Worm (Caenorhabditis elegans): Measurements from ENCODE around the gene Y105C5A.9.

DNA sequence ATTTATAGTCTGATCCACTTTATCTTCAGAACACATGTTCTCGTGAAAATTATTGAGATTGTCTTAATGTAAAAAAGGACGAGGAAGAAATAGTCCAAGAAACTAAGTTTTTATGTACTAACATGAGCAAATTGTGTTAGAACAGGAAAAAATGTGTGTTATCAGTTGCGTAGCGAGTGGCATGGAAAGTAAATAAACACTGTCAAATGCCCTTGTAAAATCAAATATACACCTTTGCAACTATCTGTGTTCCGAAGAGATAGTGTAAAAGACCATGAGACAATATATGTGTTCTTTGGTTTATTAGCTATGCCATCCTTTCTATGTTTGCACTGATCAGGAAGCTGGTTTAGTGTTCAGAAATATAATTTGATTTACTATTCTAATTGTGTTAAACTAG lies 38.2 kb upstream of the Y105C5A.9 start:
- no peak for TF ChIP-seq ref-1 (GFP tag; conservative IDR thresholded peaks at IDR 0.05)
- TF ChIP-seq tab-1 (GFP tag; IDR thresholded peaks at IDR 0.05) = no peak
- no peak for TF ChIP-seq med-1 (GFP tag; optimal IDR thresholded peaks at IDR 0.05; ENCODE audit: insufficient read depth)
- TF ChIP-seq ztf-23 (GFP tag; IDR thresholded peaks at IDR 0.05) = no peak
- no peak for TF ChIP-seq cog-1 (tag; optimal IDR thresholded peaks at IDR 0.05)
- TF ChIP-seq klf-2 (GFP tag; conservative IDR thresholded peaks at IDR 0.05) = no peak
- TF ChIP-seq ztf-29 (GFP tag; IDR thresholded peaks at IDR 0.05) = no peak
- TF ChIP-seq flt-1 (GFP tag; IDR thresholded peaks at IDR 0.05) = no peak

All from whole organism, midembryonic.